Worm (Caenorhabditis elegans) whole organism, L3 larva: ENCODE data around the gene ZC513.14.

Source experiments
- ZK546.5 ChIP-seq: sonication (generic microtip); optimal IDR thresholded peaks from 2 replicates; lab custom pipeline; 2017; ENCODE audit warnings: missing biosample characterization, missing genetic modification characterization
- ceh-82 ChIP-seq: fragments of 150-350 bp; optimal IDR thresholded peaks from 2 replicates; lab custom pipeline; 2014; ENCODE audit warnings: missing biosample characterization, missing genetic modification characterization
- hmg-11 ChIP-seq: sonication (generic microtip); optimal IDR thresholded peaks from 2 replicates; lab custom pipeline; 2016; ENCODE audit warnings: missing genetic modification characterization, missing compliant biosample characterization
- nhr-237 ChIP-seq: fragments of 150-350 bp; optimal IDR thresholded peaks from 2 replicates; lab custom pipeline; 2014; ENCODE audit warnings: missing biosample characterization, missing genetic modification characterization
- pha-4 ChIP-seq: fragments of 150-350 bp; optimal IDR thresholded peaks from 2 replicates; lab custom pipeline; 2014; ENCODE audit warnings: missing biosample characterization, missing genetic modification reagents, missing genetic modification characterization
- pqm-1 ChIP-seq: fragments of 150-350 bp; optimal IDR thresholded peaks from 2 replicates; lab custom pipeline; 2017; ENCODE audit warnings: missing biosample characterization, missing genetic modification characterization, inconsistent platforms
- ztf-11 ChIP-seq: fragments of 150-350 bp; optimal IDR thresholded peaks from 2 replicates; lab custom pipeline; 2014; ENCODE audit warnings: missing biosample characterization, missing genetic modification characterization

- no peak for TF ChIP-seq pha-4
- no peak for TF ChIP-seq pqm-1 (tag; lab: Kevin White, UChicago)
- TF ChIP-seq ceh-82 = no peak
- no peak for TF ChIP-seq hmg-11 (tag; lab: Kevin White, UChicago)
- TF ChIP-seq nhr-237 (tag; lab: Kevin White, UChicago) = no peak
- TF ChIP-seq ztf-11 (tag; lab: Kevin White, UChicago) = no peak
- no peak for TF ChIP-seq ZK546.5 (tag; lab: Kevin White, UChicago)
Measured at ce11 chrV:8035947-8036346, at the start of gene ZC513.14.
